Worm (Caenorhabditis elegans) whole organism, early embryonic: ENCODE data around the gene srh-138.

Source experiments
- B0310.2 ChIP-seq: sonication (generic microtip); optimal IDR thresholded peaks from 2 replicates; lab custom pipeline; 2016; ENCODE audit warnings: mild to moderate bottlenecking, missing genetic modification characterization, missing compliant biosample characterization
- F13C5.2 ChIP-seq: sonication (generic microtip); optimal IDR thresholded peaks from 2 replicates; lab custom pipeline; 2017; ENCODE audit warnings: mild to moderate bottlenecking, missing genetic modification characterization, inconsistent platforms, missing compliant biosample characterization
- aly-1 ChIP-seq: sonication (generic microtip); optimal IDR thresholded peaks from 2 replicates; lab custom pipeline; 2016; ENCODE audit warnings: missing genetic modification characterization, missing compliant biosample characterization
- ama-1 ChIP-seq: fragments of 150-350 bp; optimal IDR thresholded peaks from 2 replicates; lab custom pipeline; 2014
- flt-1 ChIP-seq: fragments of 200-800 bp; sonication (Bioruptor generic); IDR thresholded peaks from 2 replicates; pipeline ENCODE4 v1.3.6; 2022; ENCODE audit warnings: missing genetic modification characterization, missing compliant biosample characterization
- scrt-1 ChIP-seq: fragments of 200-800 bp; sonication (Bioruptor generic); IDR thresholded peaks from 2 replicates; pipeline ENCODE4 v1.3.6; 2022; ENCODE audit warnings: missing genetic modification characterization, missing compliant biosample characterization
- sea-1 ChIP-seq: fragments of 200-800 bp; sonication (Bioruptor generic); conservative IDR thresholded peaks from 2 replicates; pipeline ENCODE4 v1.3.6; 2022; ENCODE audit warnings: missing genetic modification characterization, missing compliant biosample characterization
- tbx-11 ChIP-seq: fragments of 200-800 bp; sonication (Bioruptor generic); IDR thresholded peaks from 2 replicates; pipeline ENCODE4 v1.3.6; 2022; ENCODE audit warnings: missing genetic modification characterization, missing compliant biosample characterization
- tbx-37 ChIP-seq: fragments of 200-800 bp; sonication (Bioruptor generic); conservative IDR thresholded peaks from 2 replicates; pipeline ENCODE4 v1.3.6; 2022; ENCODE audit warnings: missing genetic modification reagents, missing genetic modification characterization, missing compliant biosample characterization
- tra-4 ChIP-seq: sonication (generic microtip); optimal IDR thresholded peaks from 2 replicates; lab custom pipeline; 2017; ENCODE audit warnings: missing genetic modification characterization, missing compliant biosample characterization

DNA sequence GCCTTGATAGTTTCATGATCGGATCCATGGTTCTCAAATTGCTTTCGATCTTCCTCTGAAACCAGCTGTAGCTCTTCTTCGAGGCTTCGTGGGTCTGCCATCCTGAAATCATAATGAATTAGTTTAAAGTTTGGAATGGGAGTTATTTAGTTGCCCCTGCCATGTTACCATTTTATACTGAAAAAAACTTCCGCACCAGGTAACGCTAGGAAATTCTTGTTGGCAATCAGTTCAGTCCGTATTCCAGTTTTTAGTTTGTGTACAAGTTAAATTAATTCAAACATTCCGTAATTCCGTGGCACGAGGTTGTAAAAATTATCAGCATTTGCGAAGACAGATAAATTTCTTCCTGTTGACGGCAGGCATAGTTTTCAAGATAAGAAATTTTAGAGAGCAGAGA is 16.7 kb upstream of the srh-138 start, which contains the start of gene Y32B12A.5:
- TF ChIP-seq aly-1 (tag; lab: Kevin White, UChicago) (no peak), tbx-11 (GFP tag; lab: Robert Waterston, UW) (no peak), tra-4 (tag; lab: Kevin White, UChicago) (no peak), flt-1 (GFP tag; lab: Robert Waterston, UW) (no peak), ama-1 (lab: Kevin White, UChicago) (no peak), B0310.2 (tag; lab: Kevin White, UChicago) (no peak), sea-1 (GFP tag; lab: Robert Waterston, UW) (no peak), tbx-37 (GFP tag; lab: Robert Waterston, UW) (no peak), F13C5.2 (no peak), scrt-1 (GFP tag; lab: Robert Waterston, UW) (no peak)
